Fruit fly (Drosophila melanogaster) whole organism, embryonic: Measurements from ENCODE around the gene CG15011.
A peak's percentile ranks its signal among the peaks of the same experiment; 100 is the strongest.

Experiments used
- Abd-B ChIP-seq: fragments of 200-800 bp; sonication (Bioruptor generic); optimal IDR thresholded peaks from 2 replicates; lab custom pipeline; 2018; ENCODE audit warnings: missing biosample characterization, mild to moderate bottlenecking, missing genetic modification characterization, moderate library complexity
- Antp ChIP-seq: fragments of 200-800 bp; sonication (Bioruptor generic); optimal IDR thresholded peaks from 3 replicates; lab custom pipeline; 2016; ENCODE audit warnings: missing biosample characterization, missing genetic modification characterization
- CG10543 ChIP-seq: fragments of 200-800 bp; sonication (Bioruptor generic); optimal IDR thresholded peaks from 3 replicates; lab custom pipeline; 2017; ENCODE audit warnings: missing biosample characterization, mild to moderate bottlenecking, missing genetic modification characterization, moderate library complexity
- CG11504 ChIP-seq: fragments of 200-800 bp; sonication (Bioruptor generic); optimal IDR thresholded peaks from 3 replicates; lab custom pipeline; 2019; ENCODE audit warnings: missing biosample characterization, mild to moderate bottlenecking, missing genetic modification characterization, moderate library complexity
- CG11723 ChIP-seq: fragments of 200-800 bp; sonication (Bioruptor generic); optimal IDR thresholded peaks from 2 replicates; lab custom pipeline; 2017; ENCODE audit warnings: missing biosample characterization, mild to moderate bottlenecking, missing genetic modification characterization
- CG12104 ChIP-seq: fragments of 200-800 bp; sonication (Bioruptor generic); optimal IDR thresholded peaks from 3 replicates; lab custom pipeline; 2016; ENCODE audit warnings: missing biosample characterization, missing genetic modification characterization
- CG14441 ChIP-seq: fragments of 200-800 bp; sonication (Bioruptor generic); IDR thresholded peaks from 2 replicates; pipeline ENCODE4 v1.3.6; 2022; ENCODE audit warnings: missing biosample characterization, missing genetic modification characterization
- CG17361 ChIP-seq: fragments of 200-800 bp; sonication (Bioruptor generic); IDR thresholded peaks from 3 replicates; pipeline ENCODE4 v1.3.6; 2022; ENCODE audit warnings: missing biosample characterization, missing genetic modification characterization
- CG2199 ChIP-seq: fragments of 200-800 bp; sonication (Bioruptor generic); IDR thresholded peaks from 3 replicates; pipeline ENCODE4 v1.3.6; 2022; ENCODE audit warnings: missing biosample characterization, missing genetic modification characterization
- CG34376 ChIP-seq: fragments of 200-800 bp; sonication (Bioruptor generic); optimal IDR thresholded peaks from 2 replicates; lab custom pipeline; 2018; ENCODE audit warnings: missing biosample characterization, mild to moderate bottlenecking, missing genetic modification characterization
- CG3838 ChIP-seq: fragments of 200-800 bp; sonication (Bioruptor generic); optimal IDR thresholded peaks from 3 replicates; lab custom pipeline; 2016; ENCODE audit warnings: missing biosample characterization, missing genetic modification characterization
- CG3995 ChIP-seq: fragments of 200-800 bp; sonication (Bioruptor generic); optimal IDR thresholded peaks from 3 replicates; lab custom pipeline; 2016; ENCODE audit warnings: missing biosample characterization, missing genetic modification characterization
- CG6254 ChIP-seq: fragments of 200-800 bp; sonication (Bioruptor generic); optimal IDR thresholded peaks from 3 replicates; lab custom pipeline; 2017; ENCODE audit warnings: mild to moderate bottlenecking, missing biosample characterization, missing genetic modification reagents, missing genetic modification characterization
- CG7372 ChIP-seq: fragments of 200-800 bp; sonication (Bioruptor generic); IDR thresholded peaks from 2 replicates; pipeline ENCODE4 v1.3.6; 2022; ENCODE audit warnings: missing biosample characterization, missing genetic modification characterization
- CG7745 ChIP-seq: fragments of 200-800 bp; sonication (Bioruptor generic); optimal IDR thresholded peaks from 2 replicates; lab custom pipeline; 2018; ENCODE audit warnings: missing biosample characterization, mild to moderate bottlenecking, missing genetic modification characterization, moderate library complexity
- CG7987 ChIP-seq: fragments of 200-800 bp; sonication (Bioruptor generic); optimal IDR thresholded peaks from 2 replicates; lab custom pipeline; 2018; ENCODE audit warnings: missing biosample characterization, mild to moderate bottlenecking, missing genetic modification characterization, moderate library complexity
- CG8388 ChIP-seq: fragments of 200-800 bp; sonication (Bioruptor generic); optimal IDR thresholded peaks from 2 replicates; lab custom pipeline; 2019; ENCODE audit warnings: missing biosample characterization, mild to moderate bottlenecking, missing genetic modification characterization, moderate library complexity
- ERR ChIP-seq: fragments of 200-800 bp; sonication (Bioruptor generic); optimal IDR thresholded peaks from 2 replicates; lab custom pipeline; 2016; ENCODE audit warnings: missing biosample characterization, missing genetic modification characterization
- HLH3B ChIP-seq: fragments of 200-800 bp; sonication (Bioruptor generic); IDR thresholded peaks from 2 replicates; pipeline ENCODE4 v1.3.6; 2022; ENCODE audit warnings: missing biosample characterization, missing genetic modification characterization
- Mad ChIP-seq: fragments of 200-800 bp; sonication (Bioruptor generic); optimal IDR thresholded peaks from 2 replicates; lab custom pipeline; 2016; ENCODE audit warnings: missing biosample characterization, missing genetic modification characterization
- Nf-YC ChIP-seq: fragments of 200-800 bp; optimal IDR thresholded peaks from 3 replicates; lab custom pipeline; 2019; ENCODE audit warnings: missing biosample characterization, mild to moderate bottlenecking, missing genetic modification characterization, moderate library complexity
- NfI ChIP-seq: fragments of 200-800 bp; sonication (Bioruptor generic); optimal IDR thresholded peaks from 3 replicates; lab custom pipeline; 2018; ENCODE audit warnings: missing biosample characterization, mild to moderate bottlenecking, missing genetic modification characterization, moderate library complexity
- abd-A ChIP-seq: fragments of 200-800 bp; sonication (Bioruptor generic); optimal IDR thresholded peaks from 3 replicates; lab custom pipeline; 2019; ENCODE audit warnings: missing biosample characterization, mild to moderate bottlenecking, missing genetic modification characterization, moderate library complexity
- ac ChIP-seq: fragments of 200-800 bp; sonication (Bioruptor generic); optimal IDR thresholded peaks from 3 replicates; lab custom pipeline; 2017; ENCODE audit warnings: missing biosample characterization, mild to moderate bottlenecking, missing genetic modification characterization
- ara ChIP-seq: fragments of 200-800 bp; sonication (Bioruptor generic); IDR thresholded peaks from 2 replicates; pipeline ENCODE4 v1.3.6; 2022; ENCODE audit warnings: missing biosample characterization, missing genetic modification characterization
- cato ChIP-seq: fragments of 200-800 bp; sonication (Bioruptor generic); optimal IDR thresholded peaks from 2 replicates; lab custom pipeline; 2016; ENCODE audit warnings: missing biosample characterization, missing genetic modification characterization, borderline replicate concordance
- cg ChIP-seq: fragments of 200-800 bp; sonication (Bioruptor generic); optimal IDR thresholded peaks from 3 replicates; lab custom pipeline; 2019; ENCODE audit warnings: missing biosample characterization, mild to moderate bottlenecking, missing genetic modification characterization, moderate library complexity
- chinmo ChIP-seq: fragments of 200-800 bp; sonication (Bioruptor generic); IDR thresholded peaks from 4 replicates; pipeline ENCODE4 v1.3.6; 2022; ENCODE audit warnings: missing biosample characterization, missing genetic modification characterization; ENCODE audit not compliant: partially characterized antibody
- ci ChIP-seq: fragments of 200-800 bp; sonication (Bioruptor generic); IDR thresholded peaks from 3 replicates; pipeline ENCODE4 v1.3.6; 2022; ENCODE audit warnings: missing biosample characterization, missing genetic modification characterization
- croc ChIP-seq: fragments of 200-800 bp; sonication (Bioruptor generic); conservative IDR thresholded peaks from 3 replicates; pipeline ENCODE4 v1.3.6; 2022; ENCODE audit warnings: missing biosample characterization, missing genetic modification characterization
- crol ChIP-seq: fragments of 200-800 bp; sonication (Bioruptor generic); IDR thresholded peaks from 2 replicates; pipeline ENCODE4 v1.3.6; 2022; ENCODE audit warnings: missing biosample characterization, missing genetic modification characterization
- crp ChIP-seq, 2 experiments: fragments of 200-800 bp; sonication (Bioruptor generic); optimal IDR thresholded peaks; 2 replicates in 1 of 2; 3 replicates in 1 of 2; lab custom pipeline; 2017; ENCODE audit warnings: missing biosample characterization in 2 of 2, missing genetic modification characterization in 2 of 2, mild to moderate bottlenecking in 1 of 2, moderate library complexity in 1 of 2
- eve ChIP-seq, 2 experiments: fragments of >200 bp; optimal IDR thresholded peaks; 2 replicates each; lab custom pipeline; 2017; ENCODE audit warnings: missing biosample characterization in 2 of 2, missing genetic modification characterization in 2 of 2
- exex ChIP-seq: fragments of 200-800 bp; sonication (Bioruptor generic); optimal IDR thresholded peaks from 4 replicates; lab custom pipeline; 2018; ENCODE audit warnings: missing biosample characterization, mild to moderate bottlenecking, missing genetic modification characterization, moderate library complexity
- fu2 ChIP-seq: fragments of 200-800 bp; sonication (Bioruptor generic); optimal IDR thresholded peaks from 2 replicates; lab custom pipeline; 2016; ENCODE audit warnings: missing biosample characterization, missing genetic modification characterization
- grn ChIP-seq: fragments of 200-800 bp; sonication (Bioruptor generic); optimal IDR thresholded peaks from 3 replicates; lab custom pipeline; 2017; ENCODE audit warnings: missing biosample characterization, missing genetic modification characterization
- kni ChIP-seq: fragments of 200-800 bp; sonication (Bioruptor generic); optimal IDR thresholded peaks from 3 replicates; lab custom pipeline; 2017; ENCODE audit warnings: mild to moderate bottlenecking, missing biosample characterization, missing genetic modification reagents, missing genetic modification characterization
- oc ChIP-seq: fragments of 200-800 bp; sonication (Bioruptor generic); optimal IDR thresholded peaks from 2 replicates; lab custom pipeline; 2018; ENCODE audit warnings: missing biosample characterization, mild to moderate bottlenecking, missing genetic modification characterization, moderate library complexity
- pb ChIP-seq: fragments of 200-800 bp; sonication (Bioruptor generic); optimal IDR thresholded peaks from 3 replicates; lab custom pipeline; 2016; ENCODE audit warnings: missing biosample characterization, missing genetic modification characterization
- rib ChIP-seq: fragments of 200-800 bp; sonication (Bioruptor generic); IDR thresholded peaks from 2 replicates; pipeline ENCODE4 v1.3.6; 2022; ENCODE audit warnings: missing biosample characterization, missing genetic modification characterization
- sens ChIP-seq: fragments of 200-800 bp; sonication (Bioruptor generic); peaks from one replicate; lab custom pipeline; 2016; ENCODE audit warnings: missing biosample characterization, missing genetic modification characterization
- seq ChIP-seq: fragments of 200-800 bp; sonication (Bioruptor generic); IDR thresholded peaks from 2 replicates; pipeline ENCODE4 v1.3.6; 2022; ENCODE audit warnings: missing biosample characterization, missing genetic modification characterization
- sug ChIP-seq: fragments of 200-800 bp; optimal IDR thresholded peaks from 2 replicates; lab custom pipeline; 2019; ENCODE audit warnings: missing biosample characterization, mild to moderate bottlenecking, missing genetic modification characterization, moderate library complexity
- twi ChIP-seq: fragments of 200-800 bp; optimal IDR thresholded peaks from 2 replicates; lab custom pipeline; 2019; ENCODE audit warnings: missing biosample characterization, mild to moderate bottlenecking, missing genetic modification characterization, moderate library complexity
- vvl ChIP-seq: fragments of 200-800 bp; sonication (Bioruptor generic); IDR thresholded peaks from 2 replicates; pipeline ENCODE4 v1.3.6; 2022; ENCODE audit warnings: missing biosample characterization, missing genetic modification characterization
- zen2 ChIP-seq: fragments of 200-800 bp; sonication (Bioruptor generic); IDR thresholded peaks from 3 replicates; pipeline ENCODE4 v1.3.6; 2022; ENCODE audit warnings: missing biosample characterization, missing genetic modification characterization; ENCODE audit not compliant: partially characterized antibody
- zf30C ChIP-seq: fragments of 200-800 bp; sonication (Bioruptor generic); optimal IDR thresholded peaks from 3 replicates; lab custom pipeline; 2018; ENCODE audit warnings: missing biosample characterization, mild to moderate bottlenecking, missing genetic modification characterization

CG15011 gene

DNA sequence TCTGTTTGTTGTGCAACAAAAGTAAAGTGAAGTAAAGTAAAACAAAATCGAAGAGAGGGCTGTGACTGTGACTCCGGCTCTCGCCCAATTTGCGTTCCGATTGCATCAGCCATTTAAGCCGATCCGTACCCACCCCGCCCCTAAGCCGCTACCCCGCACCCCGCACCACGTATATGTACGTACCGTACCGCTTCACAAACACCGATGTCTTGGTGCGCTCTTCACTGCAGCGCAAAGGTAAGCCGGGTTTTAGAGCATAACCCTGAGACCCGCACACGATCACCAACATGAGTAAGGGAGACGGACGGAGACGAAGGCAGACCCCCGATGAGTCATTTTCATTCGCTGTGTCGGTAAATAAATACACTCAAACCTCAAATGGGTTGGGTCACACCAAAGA, 26.7 kb downstream of the CG15011 start (continued):
- TF ChIP-seq kni, result peak; percentile 97
- peak; percentile 3 for TF ChIP-seq Nf-YC (tag; lab: Kevin White, UChicago)
- no peak for TF ChIP-seq NfI (GFP tag; lab: Kevin White, UChicago)
- TF ChIP-seq vvl, result peak; percentile 53; the same call in 1 of the 2 replicates
- peak; percentile 56; the same call in 1 of the 3 replicates for TF ChIP-seq ci
- TF ChIP-seq CG10543, result peak; percentile 11

- TF ChIP-seq crp (GFP tag; optimal IDR thresholded peaks at IDR 0.05; lab: Kevin White, UChicago), result no peak
- peak; percentile 51; the same call in 1 of the 3 replicates for TF ChIP-seq CG2199 (GFP tag; lab: Robert Waterston, UW)
- TF ChIP-seq CG8388, result no peak
- no peak for TF ChIP-seq ERR (GFP tag; lab: Kevin White, UChicago)
- TF ChIP-seq CG7745, result no peak
- peak; percentile 15 for TF ChIP-seq grn (GFP tag; lab: Kevin White, UChicago)
- TF ChIP-seq crol (GFP tag; lab: Robert Waterston, UW), result peak; percentile 21; the same call in 1 of the 2 replicates
- peak; percentile 71 for TF ChIP-seq twi (tag; lab: Kevin White, UChicago)
- TF ChIP-seq cg (GFP tag; lab: Kevin White, UChicago), result peak; percentile 36
- 0 out of 3 replicates have a peak, but pooled peaks have one; percentile 21 for TF ChIP-seq ci
- TF ChIP-seq CG14441 (GFP tag; lab: Robert Waterston, UW), result 0 out of 2 replicates have a peak, but pooled peaks have one; percentile 5
- peak; percentile 17 for TF ChIP-seq sens (GFP tag; lab: Kevin White, UChicago)
- 0 out of 2 replicates have a peak, but pooled peaks have one; percentile 8 for TF ChIP-seq HLH3B (GFP tag; lab: Robert Waterston, UW)
- peak; percentile 8 for TF ChIP-seq abd-A (tag; lab: Kevin White, UChicago)
- 0 out of 2 replicates have a peak, but pooled peaks have one; percentile 5 for TF ChIP-seq ara (GFP tag; lab: Robert Waterston, UW)
- TF ChIP-seq sug (tag; lab: Kevin White, UChicago), result peak; percentile 86
- TF ChIP-seq CG34376, result peak; percentile 86
- TF ChIP-seq chinmo (GFP tag; lab: Robert Waterston, UW), result 0 out of 4 replicates have a peak, but pooled peaks have one; percentile 15
- TF ChIP-seq cato (GFP tag; lab: Kevin White, UChicago), result no peak
These were observed 27.4 kb downstream of the CG15011 start for dm6 chr3L:4231401-4232014.

- TF ChIP-seq seq (GFP tag; lab: Robert Waterston, UW), result peak; percentile 77
- TF ChIP-seq Mad (GFP tag; lab: Kevin White, UChicago), result peak; percentile 93
- peak; percentile 36 for TF ChIP-seq exex (tag; lab: Kevin White, UChicago)
- TF ChIP-seq CG7987 (GFP tag; lab: Kevin White, UChicago), result peak; percentile 55
- TF ChIP-seq CG17361 (GFP tag; lab: Robert Waterston, UW), result peak; percentile 97
- peak; percentile 92 for TF ChIP-seq pb (GFP tag; lab: Kevin White, UChicago)
- TF ChIP-seq fu2, result peak; percentile 68
- peak; percentile 93 for TF ChIP-seq Abd-B (GFP tag; lab: Kevin White, UChicago)
- peak; percentile 85 for TF ChIP-seq CG12104 (GFP tag; lab: Kevin White, UChicago)
- TF ChIP-seq rib (GFP tag; lab: Robert Waterston, UW), result no peak
- peak; percentile 99 for TF ChIP-seq zf30C (GFP tag; lab: Kevin White, UChicago)
- TF ChIP-seq CG6254 (GFP tag; lab: Kevin White, UChicago), result peak; percentile 95
- peak; percentile 98 to 99 for TF ChIP-seq eve (GFP tag; optimal IDR thresholded peaks at IDR 0.05; lab: Kevin White, UChicago)
- no peak for TF ChIP-seq zen2 (GFP tag; lab: Robert Waterston, UW)
- peak; percentile 91 for TF ChIP-seq oc (tag; lab: Kevin White, UChicago)
- peak; percentile 89 for TF ChIP-seq Antp (GFP tag; lab: Kevin White, UChicago)
- TF ChIP-seq CG3838 (GFP tag; lab: Kevin White, UChicago), result peak; percentile 72
- TF ChIP-seq CG11723 (GFP tag; lab: Kevin White, UChicago), result peak; percentile 87
- peak; percentile 95 for TF ChIP-seq CG11504 (tag; lab: Kevin White, UChicago)
- peak; percentile 26 for TF ChIP-seq CG3995 (GFP tag; lab: Kevin White, UChicago)
- peak; percentile 95 for TF ChIP-seq croc
- TF ChIP-seq CG7372 (GFP tag; lab: Robert Waterston, UW), result peak; percentile 79
- peak; percentile 96 for TF ChIP-seq ac
These were observed 28.5 kb downstream of the CG15011 start for dm6 chr3L:4230357-4230901.
